Fruit fly (Drosophila melanogaster) whole organism, embryonic: ENCODE results near the gene CG5500.

ENCODE experiments used
- Aef1 ChIP-seq: fragments of 200-800 bp; sonication (Bioruptor generic); IDR thresholded peaks from 3 replicates; pipeline ENCODE4 v1.3.6; 2022; ENCODE audit warnings: missing biosample characterization, missing genetic modification characterization
- CG10543 ChIP-seq: fragments of 200-800 bp; sonication (Bioruptor generic); optimal IDR thresholded peaks from 3 replicates; lab custom pipeline; 2017; ENCODE audit warnings: missing biosample characterization, mild to moderate bottlenecking, missing genetic modification characterization, moderate library complexity
- CG11093 ChIP-seq: fragments of 200-800 bp; sonication (Bioruptor generic); IDR thresholded peaks from 3 replicates; pipeline ENCODE4 v1.3.6; 2022; ENCODE audit warnings: missing biosample characterization, missing genetic modification characterization
- CG15479 ChIP-seq: fragments of 200-800 bp; sonication (Bioruptor generic); optimal IDR thresholded peaks from 3 replicates; lab custom pipeline; 2019; ENCODE audit warnings: missing biosample characterization, mild to moderate bottlenecking, missing genetic modification characterization, moderate library complexity
- CG17802 ChIP-seq: fragments of 200-800 bp; sonication (Bioruptor generic); optimal IDR thresholded peaks from 2 replicates; lab custom pipeline; 2018; ENCODE audit warnings: missing biosample characterization, mild to moderate bottlenecking, missing genetic modification characterization, moderate library complexity
- CG18764 ChIP-seq: fragments of 200-800 bp; sonication (Bioruptor generic); optimal IDR thresholded peaks from 3 replicates; lab custom pipeline; 2016; ENCODE audit warnings: missing biosample characterization, missing genetic modification characterization
- CG2199 ChIP-seq: fragments of 200-800 bp; sonication (Bioruptor generic); IDR thresholded peaks from 3 replicates; pipeline ENCODE4 v1.3.6; 2022; ENCODE audit warnings: missing biosample characterization, missing genetic modification characterization
- CG30020 ChIP-seq: fragments of 200-800 bp; optimal IDR thresholded peaks from 2 replicates; lab custom pipeline; 2019; ENCODE audit warnings: missing biosample characterization, mild to moderate bottlenecking, missing genetic modification characterization, moderate library complexity
- CG30431 ChIP-seq: fragments of 200-800 bp; sonication (Bioruptor generic); optimal IDR thresholded peaks from 2 replicates; lab custom pipeline; 2017; ENCODE audit warnings: missing biosample characterization, missing genetic modification characterization
- CG31224 ChIP-seq: fragments of 200-800 bp; sonication (Bioruptor generic); IDR thresholded peaks from 2 replicates; pipeline ENCODE4 v1.3.6; 2022; ENCODE audit warnings: missing biosample characterization, missing genetic modification characterization
- CG34224 ChIP-seq: fragments of 200-800 bp; sonication (Bioruptor generic); IDR thresholded peaks from 3 replicates; pipeline ENCODE4 v1.3.6; 2022; ENCODE audit warnings: missing biosample characterization, missing genetic modification characterization; ENCODE audit not compliant: partially characterized antibody
- CG34376 ChIP-seq: fragments of 200-800 bp; sonication (Bioruptor generic); optimal IDR thresholded peaks from 2 replicates; lab custom pipeline; 2018; ENCODE audit warnings: missing biosample characterization, mild to moderate bottlenecking, missing genetic modification characterization
- CG4820 ChIP-seq: fragments of 200-800 bp; sonication (Bioruptor generic); optimal IDR thresholded peaks from 3 replicates; lab custom pipeline; 2016; ENCODE audit warnings: missing biosample characterization, missing genetic modification characterization
- CG5180 ChIP-seq: fragments of 200-800 bp; sonication (Bioruptor generic); optimal IDR thresholded peaks from 3 replicates; lab custom pipeline; 2017; ENCODE audit warnings: missing biosample characterization, missing genetic modification characterization, mild to moderate bottlenecking, moderate library complexity, missing genetic modification reagents
- CG8478 ChIP-seq: fragments of >200 bp; optimal IDR thresholded peaks from 2 replicates; lab custom pipeline; 2018
- CG8765 ChIP-seq: fragments of 200-800 bp; sonication (Bioruptor generic); IDR thresholded peaks from 2 replicates; pipeline ENCODE4 v1.3.6; 2022; ENCODE audit warnings: missing biosample characterization, missing genetic modification characterization
- CG9215 ChIP-seq: fragments of 200-800 bp; sonication (Bioruptor generic); IDR thresholded peaks from 2 replicates; pipeline ENCODE4 v1.3.6; 2022; ENCODE audit warnings: missing biosample characterization, missing genetic modification characterization
- CrebB ChIP-seq: fragments of 200-800 bp; sonication (Bioruptor generic); optimal IDR thresholded peaks from 3 replicates; lab custom pipeline; 2018; ENCODE audit warnings: missing biosample characterization, mild to moderate bottlenecking, missing genetic modification characterization
- Dref ChIP-seq: fragments of 200-800 bp; sonication (Bioruptor generic); IDR thresholded peaks from 2 replicates; pipeline ENCODE4 v1.3.6; 2022; ENCODE audit warnings: missing biosample characterization, missing genetic modification characterization
- Hr78 ChIP-seq, 2 experiments: fragments of 200-800 bp in 1 of 2; fragments of >200 bp in 1 of 2; sonication (Bioruptor generic) in 1 of 2; optimal IDR thresholded peaks; 2 replicates each; lab custom pipeline; 2017 to 2019; ENCODE audit warnings: missing biosample characterization in 2 of 2, missing genetic modification characterization in 2 of 2, mild to moderate bottlenecking in 1 of 2, moderate library complexity in 1 of 2
- MTF-1 ChIP-seq: fragments of 200-800 bp; sonication (Bioruptor generic); optimal IDR thresholded peaks from 2 replicates; lab custom pipeline; 2018; ENCODE audit warnings: missing biosample characterization, mild to moderate bottlenecking, missing genetic modification characterization, borderline replicate concordance
- Mad ChIP-seq: fragments of 200-800 bp; sonication (Bioruptor generic); optimal IDR thresholded peaks from 2 replicates; lab custom pipeline; 2016; ENCODE audit warnings: missing biosample characterization, missing genetic modification characterization
- Med ChIP-seq: fragments of 200-800 bp; sonication (Bioruptor generic); peaks from one replicate; lab custom pipeline; 2016; ENCODE audit warnings: missing biosample characterization, missing genetic modification characterization, mild to moderate bottlenecking, inconsistent platforms, moderate library complexity
- NK7.1 ChIP-seq: fragments of 200-800 bp; sonication (Bioruptor generic); optimal IDR thresholded peaks from 3 replicates; lab custom pipeline; 2016; ENCODE audit warnings: missing biosample characterization, missing genetic modification characterization
- Opbp ChIP-seq: fragments of 200-800 bp; sonication (Bioruptor generic); IDR thresholded peaks from 3 replicates; pipeline ENCODE4 v1.3.6; 2022; ENCODE audit warnings: missing biosample characterization, missing genetic modification characterization; ENCODE audit not compliant: partially characterized antibody
- Pdp1 ChIP-seq, 2 experiments: fragments of 200-800 bp; sonication (Bioruptor generic); optimal IDR thresholded peaks; 3 replicates each; lab custom pipeline; 2016; ENCODE audit warnings: missing biosample characterization in 2 of 2, missing genetic modification characterization in 2 of 2, mild to moderate bottlenecking in 1 of 2, moderate library complexity in 1 of 2
- Ssrp ChIP-seq: fragments of 200-800 bp; sonication (Bioruptor generic); optimal IDR thresholded peaks from 2 replicates; lab custom pipeline; 2018; ENCODE audit warnings: missing biosample characterization, mild to moderate bottlenecking, missing genetic modification characterization, moderate library complexity
- cas ChIP-seq: fragments of 200-800 bp; sonication (Bioruptor generic); IDR thresholded peaks from 2 replicates; pipeline ENCODE4 v1.3.6; 2022; ENCODE audit warnings: missing biosample characterization, missing genetic modification characterization
- corto ChIP-seq: fragments of 200-800 bp; sonication (Bioruptor generic); optimal IDR thresholded peaks from 2 replicates; lab custom pipeline; 2016; ENCODE audit warnings: missing biosample characterization, mild to moderate bottlenecking, missing genetic modification characterization, moderate library complexity
- dpn ChIP-seq, 2 experiments: fragments of 200-800 bp; sonication (Bioruptor generic); optimal IDR thresholded peaks; 3 replicates each; lab custom pipeline; 2016; ENCODE audit warnings: missing biosample characterization in 2 of 2, missing genetic modification characterization in 2 of 2
- eyg ChIP-seq: fragments of 200-800 bp; sonication (Bioruptor generic); optimal IDR thresholded peaks from 3 replicates; lab custom pipeline; 2016; ENCODE audit warnings: missing biosample characterization, missing genetic modification characterization
- her ChIP-seq: fragments of 200-800 bp; sonication (Bioruptor generic); optimal IDR thresholded peaks from 2 replicates; lab custom pipeline; 2016; ENCODE audit warnings: missing biosample characterization, missing genetic modification characterization
- mirr ChIP-seq: fragments of 200-800 bp; sonication (Bioruptor generic); optimal IDR thresholded peaks from 3 replicates; lab custom pipeline; 2018; ENCODE audit warnings: missing biosample characterization, mild to moderate bottlenecking, missing genetic modification characterization
- pros ChIP-seq: fragments of 200-800 bp; sonication (Bioruptor generic); optimal IDR thresholded peaks from 3 replicates; lab custom pipeline; 2019; ENCODE audit warnings: missing biosample characterization, mild to moderate bottlenecking, missing genetic modification characterization, moderate library complexity
- ranshi ChIP-seq: fragments of 200-800 bp; sonication (Bioruptor generic); IDR thresholded peaks from 2 replicates; pipeline ENCODE4 v1.3.6; 2022; ENCODE audit warnings: missing biosample characterization, missing genetic modification characterization
- rib ChIP-seq: fragments of 200-800 bp; sonication (Bioruptor generic); IDR thresholded peaks from 2 replicates; pipeline ENCODE4 v1.3.6; 2022; ENCODE audit warnings: missing biosample characterization, missing genetic modification characterization
- slp2 ChIP-seq: fragments of 200-800 bp; sonication (Bioruptor generic); optimal IDR thresholded peaks from 2 replicates; lab custom pipeline; 2016; ENCODE audit warnings: missing biosample characterization, missing genetic modification characterization
- sug ChIP-seq: fragments of 200-800 bp; optimal IDR thresholded peaks from 2 replicates; lab custom pipeline; 2019; ENCODE audit warnings: missing biosample characterization, mild to moderate bottlenecking, missing genetic modification characterization, moderate library complexity

CG5500 gene

dm6 chr3R:26869431-26869830, 7.0 kb upstream of the CG5500 start:
- TF ChIP-seq Opbp (GFP tag; lab: Robert Waterston, UW): no peak
- TF ChIP-seq Dref (GFP tag; lab: Robert Waterston, UW): 0 out of 2 replicates have a peak, but pooled peaks have one; percentile 19
- TF ChIP-seq CG8478 (lab: Kevin White, UChicago): peak; percentile 81
- 0 out of 3 replicates have a peak, but pooled peaks have one; percentile 16 for TF ChIP-seq CG11093 (GFP tag; lab: Robert Waterston, UW)
- TF ChIP-seq NK7.1 (GFP tag; lab: Kevin White, UChicago): no peak
- TF ChIP-seq Ssrp: no peak
- peak; percentile 5; the same call in 1 of the 2 replicates for TF ChIP-seq cas (GFP tag; lab: Robert Waterston, UW)
- peak; percentile 43 for TF ChIP-seq Med
- no peak for TF ChIP-seq rib
- TF ChIP-seq ranshi (GFP tag; lab: Robert Waterston, UW): 0 out of 2 replicates have a peak, but pooled peaks have one; percentile 12
- TF ChIP-seq CG2199 (GFP tag; lab: Robert Waterston, UW): 0 out of 3 replicates have a peak, but pooled peaks have one; percentile 53

dm6 chr3R:26870494-26870893, 5.9 kb upstream of the CG5500 start:
- TF ChIP-seq CG18764 (GFP tag; lab: Kevin White, UChicago): no peak
- TF ChIP-seq Hr78 (GFP tag; optimal IDR thresholded peaks at IDR 0.05; lab: Kevin White, UChicago): peak in 1 of 2 experiments; percentile 27
- no peak for TF ChIP-seq slp2
- no peak for TF ChIP-seq corto (GFP tag; lab: Kevin White, UChicago)
- no peak for TF ChIP-seq dpn (GFP tag; optimal IDR thresholded peaks at IDR 0.05; lab: Kevin White, UChicago)
- TF ChIP-seq Mad (GFP tag; lab: Kevin White, UChicago): no peak
- peak; percentile 95 for TF ChIP-seq pros (GFP tag; lab: Kevin White, UChicago)
- TF ChIP-seq, all 482 proteins: peak for 2

DNA sequence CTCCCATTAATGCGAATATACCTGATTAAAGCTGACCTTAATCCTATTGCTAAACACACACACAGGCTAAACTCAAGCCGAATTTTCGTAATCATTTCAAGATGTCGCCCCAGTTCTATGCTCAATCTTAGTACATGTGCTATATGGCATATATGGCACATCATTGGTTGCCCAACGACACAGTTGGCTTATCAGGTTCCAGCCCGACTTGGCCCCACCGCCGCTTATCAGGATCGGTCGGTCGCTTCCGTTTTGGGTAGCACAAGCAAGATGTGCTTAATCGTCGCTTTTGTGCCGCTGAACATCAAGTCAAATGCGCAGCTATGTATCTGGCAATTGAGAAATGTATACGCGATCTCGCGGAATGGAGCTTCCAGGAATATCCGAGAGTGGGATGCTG, 5.4 kb upstream of the CG5500 start:
- no peak for TF ChIP-seq CG17802 (tag; lab: Kevin White, UChicago)
- TF ChIP-seq CG10543 (GFP tag; lab: Kevin White, UChicago): peak; percentile 13
- TF ChIP-seq sug (tag; lab: Kevin White, UChicago): peak; percentile 45
- TF ChIP-seq CG34376: peak; percentile 78
- TF ChIP-seq Pdp1 (GFP tag; optimal IDR thresholded peaks at IDR 0.05; lab: Kevin White, UChicago): peak in 1 of 2 experiments; percentile 59
- TF ChIP-seq CG8765: no peak
- TF ChIP-seq CG9215 (GFP tag; lab: Robert Waterston, UW): no peak
- TF ChIP-seq Aef1 (GFP tag; lab: Robert Waterston, UW): no peak
- no peak for TF ChIP-seq CG31224 (GFP tag; lab: Robert Waterston, UW)
- no peak for TF ChIP-seq eyg (GFP tag; lab: Kevin White, UChicago)
- TF ChIP-seq mirr (GFP tag; lab: Kevin White, UChicago): no peak
- TF ChIP-seq her (GFP tag; lab: Kevin White, UChicago): no peak
- TF ChIP-seq MTF-1 (GFP tag; lab: Kevin White, UChicago): no peak
- TF ChIP-seq CG4820 (GFP tag; lab: Kevin White, UChicago): no peak
- no peak for TF ChIP-seq CrebB (tag; lab: Kevin White, UChicago)
- no peak for TF ChIP-seq CG30020
- TF ChIP-seq CG15479: no peak
- TF ChIP-seq, all 482 proteins: peak for 4

DNA sequence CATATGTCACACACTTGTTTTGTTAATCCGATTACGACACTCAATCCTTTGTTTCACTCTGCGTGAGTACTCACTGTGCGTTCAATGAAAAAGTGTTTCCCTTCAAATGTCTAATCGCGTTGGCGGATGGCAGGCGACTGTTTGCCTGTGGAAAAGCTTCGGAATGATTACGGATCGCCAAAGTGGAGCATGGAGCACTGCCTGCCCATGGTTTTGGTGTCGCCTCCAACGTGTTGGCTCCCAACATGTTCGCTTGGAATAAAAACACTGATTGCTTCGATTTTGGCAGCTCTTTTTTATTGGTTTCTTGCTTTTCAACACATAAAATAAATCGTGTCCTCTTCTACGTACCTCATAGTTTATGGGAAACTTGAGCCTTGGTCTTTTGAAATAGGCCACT, 4.6 kb upstream of the CG5500 start, which contains the start of gene SPARC:
Gene SPARC (minus strand): TSS at position 144 of the 400 bp plus-strand sequence.
- no peak for TF ChIP-seq CG34224
- no peak for TF ChIP-seq CG30431
- TF ChIP-seq Pdp1 (GFP tag; optimal IDR thresholded peaks at IDR 0.05; lab: Kevin White, UChicago): peak in 1 of 2 experiments; percentile 55
- peak; percentile 98 for TF ChIP-seq CG5180
